Worm (Caenorhabditis elegans) whole organism, young adult: Measurements from ENCODE around the gene htrl-1.

Source experiments
- B0035.1 ChIP-seq: sonication (generic microtip); optimal IDR thresholded peaks from 2 replicates; lab custom pipeline; 2016; ENCODE audit warnings: missing genetic modification characterization, mild to moderate bottlenecking, missing compliant biosample characterization, missing genotype, missing genetic modification reagents
- F22D6.2 ChIP-seq: sonication (generic microtip); optimal IDR thresholded peaks from 2 replicates; lab custom pipeline; 2016; ENCODE audit warnings: mild to moderate bottlenecking, missing genetic modification characterization, missing compliant biosample characterization
- F52B5.7 ChIP-seq: sonication (generic microtip); optimal IDR thresholded peaks from 2 replicates; lab custom pipeline; 2016; ENCODE audit warnings: mild to moderate bottlenecking, missing genetic modification characterization, missing compliant biosample characterization
- F55B11.4 ChIP-seq: sonication (generic microtip); optimal IDR thresholded peaks from 2 replicates; lab custom pipeline; 2016; ENCODE audit warnings: missing compliant biosample characterization, missing genetic modification characterization, borderline replicate concordance; ENCODE audit not compliant: insufficient read depth
- Y53F4B.3 ChIP-seq: fragments of 200-800 bp; sonication (Bioruptor generic); IDR thresholded peaks from 2 replicates; pipeline ENCODE4 v1.3.6; 2022; ENCODE audit warnings: missing genetic modification reagents, missing genetic modification characterization, missing compliant biosample characterization
- Y53G8AR.9 ChIP-seq: fragments of 200-800 bp; sonication (Bioruptor generic); conservative IDR thresholded peaks from 2 replicates; pipeline ENCODE4 v1.3.6; 2022; ENCODE audit warnings: missing genetic modification reagents, missing genetic modification characterization, missing compliant biosample characterization
- Y56A3A.18 ChIP-seq: fragments of 200-800 bp; sonication (Bioruptor generic); IDR thresholded peaks from 2 replicates; pipeline ENCODE4 v1.3.6; 2022; ENCODE audit warnings: missing genetic modification reagents, missing genetic modification characterization, missing compliant biosample characterization
- ZK185.1 ChIP-seq: sonication (generic microtip); optimal IDR thresholded peaks from 2 replicates; lab custom pipeline; 2016; ENCODE audit warnings: mild to moderate bottlenecking, missing genetic modification characterization, missing compliant biosample characterization; ENCODE audit not compliant: poor library complexity, severe bottlenecking
- attf-3 ChIP-seq: fragments of 200-800 bp; sonication (Bioruptor generic); conservative IDR thresholded peaks from 2 replicates; pipeline ENCODE4 v1.3.6; 2022; ENCODE audit warnings: missing genetic modification reagents, missing genetic modification characterization, missing compliant biosample characterization
- ccch-3 ChIP-seq: fragments of 200-800 bp; sonication (Bioruptor generic); optimal IDR thresholded peaks from 2 replicates; lab custom pipeline; 2018; ENCODE audit warnings: mild to moderate bottlenecking, missing genetic modification characterization, missing compliant biosample characterization
- cebp-1 ChIP-seq, 2 experiments: fragments of 200-800 bp in 1 of 2; sonication (Bioruptor generic) in 1 of 2; sonication (generic microtip) in 1 of 2; IDR thresholded peaks in 1 of 2; optimal IDR thresholded peaks in 1 of 2; 2 replicates each; pipeline versions ENCODE4 v1.3.6 to Lab custom; 2017 to 2022; ENCODE audit warnings: missing compliant biosample characterization in 2 of 2, missing genetic modification characterization in 2 of 2, mild to moderate bottlenecking in 1 of 2, missing genetic modification reagents in 1 of 2, moderate library complexity in 1 of 2
- cebp-2 ChIP-seq: fragments of 200-800 bp; sonication (Bioruptor generic); IDR thresholded peaks from 2 replicates; pipeline ENCODE4 v1.3.6; 2022; ENCODE audit warnings: missing genetic modification characterization, missing compliant biosample characterization
- ceh-100 ChIP-seq: fragments of 200-800 bp; sonication (Bioruptor generic); IDR thresholded peaks from 2 replicates; pipeline ENCODE4 v1.3.6; 2022; ENCODE audit warnings: missing genetic modification reagents, missing genetic modification characterization, missing compliant biosample characterization
- ceh-40 ChIP-seq: fragments of 200-800 bp; sonication (Bioruptor generic); IDR thresholded peaks from 2 replicates; pipeline ENCODE4 v1.3.6; 2022; ENCODE audit warnings: missing genetic modification characterization, missing compliant biosample characterization
- ceh-79 ChIP-seq: sonication (generic microtip); optimal IDR thresholded peaks from 2 replicates; lab custom pipeline; 2017; ENCODE audit warnings: mild to moderate bottlenecking, missing genetic modification characterization, missing compliant biosample characterization
- ceh-91 ChIP-seq: fragments of 200-800 bp; sonication (Bioruptor generic); IDR thresholded peaks from 2 replicates; pipeline ENCODE4 v1.3.6; 2022; ENCODE audit warnings: missing genetic modification reagents, missing genetic modification characterization, missing compliant biosample characterization
- dpl-1 ChIP-seq: fragments of 150-350 bp; optimal IDR thresholded peaks from 2 replicates; lab custom pipeline; 2014; ENCODE audit warnings: missing biosample characterization, missing genetic modification reagents, missing genetic modification characterization
- egl-18 ChIP-seq: fragments of 200-800 bp; sonication (Bioruptor generic); IDR thresholded peaks from 2 replicates; pipeline ENCODE4 v1.3.6; 2022; ENCODE audit warnings: missing genetic modification reagents, missing genetic modification characterization, missing compliant biosample characterization
- egl-44 ChIP-seq: fragments of 200-800 bp; sonication (Bioruptor generic); IDR thresholded peaks from 2 replicates; pipeline ENCODE4 v1.3.6; 2022; ENCODE audit warnings: missing genetic modification reagents, missing genetic modification characterization, missing compliant biosample characterization
- ekl-4 ChIP-seq: fragments of 200-800 bp; sonication (Bioruptor generic); IDR thresholded peaks from 2 replicates; pipeline ENCODE4 v1.3.6; 2022; ENCODE audit warnings: missing genetic modification reagents, missing genetic modification characterization, missing compliant biosample characterization
- ets-4 ChIP-seq: fragments of 200-800 bp; sonication (Bioruptor generic); optimal IDR thresholded peaks from 2 replicates; lab custom pipeline; 2018; ENCODE audit warnings: mild to moderate bottlenecking, missing genetic modification characterization, missing compliant biosample characterization
- fkh-3 ChIP-seq: sonication (generic microtip); optimal IDR thresholded peaks from 2 replicates; lab custom pipeline; 2016; ENCODE audit warnings: mild to moderate bottlenecking, missing genetic modification characterization, missing compliant biosample characterization
- him-1 ChIP-seq: sonication (generic microtip); optimal IDR thresholded peaks from 2 replicates; lab custom pipeline; 2016; ENCODE audit warnings: missing genotype, missing genetic modification reagents, missing genetic modification characterization, missing compliant biosample characterization
- hlh-26 ChIP-seq: fragments of 200-800 bp; sonication (Bioruptor generic); conservative IDR thresholded peaks from 2 replicates; pipeline ENCODE4 v1.3.6; 2022; ENCODE audit warnings: missing genetic modification reagents, missing genetic modification characterization, missing compliant biosample characterization
- hsf-1 ChIP-seq: fragments of 200-800 bp; sonication (Bioruptor generic); IDR thresholded peaks from 2 replicates; pipeline ENCODE4 v1.3.6; 2022; ENCODE audit warnings: missing genetic modification reagents, missing genetic modification characterization, missing compliant biosample characterization
- let-526 ChIP-seq: fragments of 200-800 bp; sonication (Bioruptor generic); IDR thresholded peaks from 2 replicates; pipeline ENCODE4 v1.3.6; 2022; ENCODE audit warnings: missing genetic modification reagents, missing genetic modification characterization, missing compliant biosample characterization
- let-607 ChIP-seq, 2 experiments: fragments of 200-800 bp in 1 of 2; sonication (Bioruptor generic) in 1 of 2; sonication (generic microtip) in 1 of 2; optimal IDR thresholded peaks; 2 replicates each; lab custom pipeline; 2016 to 2018; ENCODE audit warnings: mild to moderate bottlenecking in 2 of 2, missing compliant biosample characterization in 2 of 2, missing genetic modification characterization in 2 of 2, moderate library complexity in 2 of 2, missing genotype in 1 of 2
- lin-26 ChIP-seq: fragments of 200-800 bp; sonication (Bioruptor generic); IDR thresholded peaks from 2 replicates; pipeline ENCODE4 v1.3.6; 2022; ENCODE audit warnings: missing genetic modification reagents, missing genetic modification characterization, missing compliant biosample characterization
- lin-54 ChIP-seq: fragments of 200-800 bp; sonication (Bioruptor generic); optimal IDR thresholded peaks from 2 replicates; lab custom pipeline; 2018; ENCODE audit warnings: mild to moderate bottlenecking, missing genetic modification characterization, missing compliant biosample characterization
- lsl-1 ChIP-seq: fragments of 200-800 bp; sonication (Bioruptor generic); optimal IDR thresholded peaks from 2 replicates; lab custom pipeline; 2018; ENCODE audit warnings: mild to moderate bottlenecking, missing genetic modification characterization, moderate library complexity, missing compliant biosample characterization
- nfya-1 ChIP-seq: sonication (generic microtip); optimal IDR thresholded peaks from 2 replicates; lab custom pipeline; 2017; ENCODE audit warnings: antibody characterized with exemption, missing compliant biosample characterization, missing genetic modification characterization, borderline replicate concordance; ENCODE audit not compliant: insufficient read depth
- nfyb-1 ChIP-seq: fragments of 200-800 bp; sonication (Bioruptor generic); IDR thresholded peaks from 2 replicates; pipeline ENCODE4 v1.3.6; 2022; ENCODE audit warnings: missing genetic modification reagents, missing genetic modification characterization, missing compliant biosample characterization
- nhr-120 ChIP-seq: fragments of 200-800 bp; sonication (Bioruptor generic); IDR thresholded peaks from 2 replicates; pipeline ENCODE4 v1.3.6; 2022; ENCODE audit warnings: missing genetic modification characterization, missing compliant biosample characterization
- nhr-179 ChIP-seq: sonication (generic microtip); optimal IDR thresholded peaks from 2 replicates; lab custom pipeline; 2016; ENCODE audit warnings: mild to moderate bottlenecking, missing genetic modification characterization, missing compliant biosample characterization
- nhr-80 ChIP-seq: sonication (generic microtip); optimal IDR thresholded peaks from 2 replicates; lab custom pipeline; 2016; ENCODE audit warnings: missing genetic modification characterization, missing compliant biosample characterization
- nhr-90 ChIP-seq: sonication (generic microtip); optimal IDR thresholded peaks from 2 replicates; lab custom pipeline; 2016; ENCODE audit warnings: missing genotype, mild to moderate bottlenecking, missing genetic modification characterization, missing compliant biosample characterization
- pbrm-1 ChIP-seq: fragments of 200-800 bp; sonication (Bioruptor generic); IDR thresholded peaks from 2 replicates; pipeline ENCODE4 v1.3.6; 2022; ENCODE audit warnings: missing genetic modification reagents, missing genetic modification characterization, missing compliant biosample characterization
- sdz-38 ChIP-seq: sonication (generic microtip); optimal IDR thresholded peaks from 2 replicates; lab custom pipeline; 2016; ENCODE audit warnings: missing genotype, missing genetic modification characterization, missing compliant biosample characterization
- snpc-4 ChIP-seq, 5 experiments: fragments of 150-350 bp in 1 of 5; sonication (generic microtip) in 4 of 5; optimal IDR thresholded peaks; 2 replicates each; lab custom pipeline; 2014 to 2018; ENCODE audit warnings: missing genetic modification characterization in 5 of 5, missing biosample characterization in 3 of 5, antibody characterized with exemption in 2 of 5, mild to moderate bottlenecking in 2 of 5, missing compliant biosample characterization in 2 of 5, missing genotype in 2 of 5, moderate library complexity in 2 of 5, missing genetic modification reagents in 1 of 5
- unc-62 ChIP-seq: fragments of 150-350 bp; optimal IDR thresholded peaks from 2 replicates; lab custom pipeline; 2014; ENCODE audit warnings: missing biosample characterization, missing genetic modification reagents, missing genetic modification characterization
- zfh-2 ChIP-seq: fragments of 200-800 bp; sonication (Bioruptor generic); conservative IDR thresholded peaks from 2 replicates; pipeline ENCODE4 v1.3.6; 2022; ENCODE audit warnings: missing genetic modification reagents, missing genetic modification characterization, missing compliant biosample characterization
- zim-3 ChIP-seq: sonication (generic microtip); optimal IDR thresholded peaks from 2 replicates; lab custom pipeline; 2017; ENCODE audit warnings: mild to moderate bottlenecking, missing genetic modification characterization, moderate library complexity, missing compliant biosample characterization
- ztf-22 ChIP-seq: fragments of 200-800 bp; sonication (Bioruptor generic); optimal IDR thresholded peaks from 2 replicates; lab custom pipeline; 2018; ENCODE audit warnings: mild to moderate bottlenecking, missing genetic modification characterization, moderate library complexity, missing compliant biosample characterization
- ztf-28 ChIP-seq: fragments of 200-800 bp; sonication (Bioruptor generic); IDR thresholded peaks from 2 replicates; pipeline ENCODE4 v1.3.6; 2022; ENCODE audit warnings: missing genetic modification reagents, missing genetic modification characterization, missing compliant biosample characterization

htrl-1 gene

ce11 chrV:11534495-11535189, 38.5 kb upstream of the htrl-1 start (continued):
- TF ChIP-seq hsf-1 (GFP tag; lab: Robert Waterston, UW) (no peak), hlh-26 (GFP tag; lab: Robert Waterston, UW) (no peak), cebp-2 (no peak), let-607 (tag; optimal IDR thresholded peaks at IDR 0.05; lab: Kevin White, UChicago) (no peak), Y56A3A.18 (no peak), ceh-100 (GFP tag; lab: Robert Waterston, UW) (no peak), Y53F4B.3 (GFP tag; lab: Robert Waterston, UW) (no peak), F52B5.7 (tag; lab: Kevin White, UChicago) (no peak), pbrm-1 (GFP tag; lab: Robert Waterston, UW) (no peak), nfya-1 (tag; lab: Kevin White, UChicago) (no peak), cebp-1 (GFP tag; IDR thresholded peaks at IDR 0.05; lab: Robert Waterston, UW) (no peak), cebp-1 (tag; optimal IDR thresholded peaks at IDR 0.05; lab: Kevin White, UChicago) (peak; percentile 33), sdz-38 (tag; lab: Kevin White, UChicago) (no peak), F22D6.2 (tag; lab: Kevin White, UChicago) (no peak), dpl-1 (GFP tag; lab: Kevin White, UChicago) (no peak), unc-62 (GFP tag; lab: Kevin White, UChicago) (no peak), attf-3 (GFP tag; lab: Robert Waterston, UW) (no peak), nhr-120 (no peak), F55B11.4 (tag; lab: Kevin White, UChicago) (no peak), egl-44 (GFP tag; lab: Robert Waterston, UW) (no peak), him-1 (no peak), nhr-90 (tag; lab: Kevin White, UChicago) (no peak), ceh-79 (tag; lab: Kevin White, UChicago) (no peak), ztf-28 (GFP tag; lab: Robert Waterston, UW) (no peak), ceh-91 (no peak), ets-4 (GFP tag; lab: Kevin White, UChicago) (peak; percentile 30), lin-26 (GFP tag; lab: Robert Waterston, UW) (no peak), nhr-80 (peak; percentile 85), nfyb-1 (no peak), lsl-1 (GFP tag; lab: Kevin White, UChicago) (no peak), zim-3 (tag; lab: Kevin White, UChicago) (no peak)

- 0 out of 2 replicates have a peak, but pooled peaks have one; percentile 14 for TF ChIP-seq Y53G8AR.9 (GFP tag; lab: Robert Waterston, UW)
- no peak for TF ChIP-seq F52B5.7 (tag; lab: Kevin White, UChicago)
- TF ChIP-seq pbrm-1 (GFP tag; lab: Robert Waterston, UW): peak; percentile 0; the same call in 1 of the 2 replicates
- TF ChIP-seq nhr-179 (tag; lab: Kevin White, UChicago): no peak
- no peak for TF ChIP-seq ztf-22
- no peak for TF ChIP-seq egl-44 (GFP tag; lab: Robert Waterston, UW)
- TF ChIP-seq egl-18 (GFP tag; lab: Robert Waterston, UW): no peak
- no peak for TF ChIP-seq snpc-4 (GFP tag; optimal IDR thresholded peaks at IDR 0.05; lab: Kevin White, UChicago)
- TF ChIP-seq snpc-4 (tag; optimal IDR thresholded peaks at IDR 0.05; lab: Kevin White, UChicago): no peak
- 0 out of 2 replicates have a peak, but pooled peaks have one; percentile 53 for TF ChIP-seq let-526
- TF ChIP-seq ekl-4 (GFP tag; lab: Robert Waterston, UW): peak; percentile 29; the same call in 1 of the 2 replicates
- no peak for TF ChIP-seq lin-54 (GFP tag; lab: Kevin White, UChicago)
- peak; percentile 11 for TF ChIP-seq ZK185.1 (tag; lab: Kevin White, UChicago)
- TF ChIP-seq zfh-2: no peak
- TF ChIP-seq nhr-120: no peak
- TF ChIP-seq fkh-3 (tag; lab: Kevin White, UChicago): no peak
- no peak for TF ChIP-seq ccch-3 (GFP tag; lab: Kevin White, UChicago)
- TF ChIP-seq cebp-2: no peak
- no peak for TF ChIP-seq B0035.1 (tag; lab: Kevin White, UChicago)
- no peak for TF ChIP-seq nhr-90 (tag; lab: Kevin White, UChicago)
- TF ChIP-seq ceh-40 (GFP tag; lab: Robert Waterston, UW): no peak
Observed at ce11 chrV:11533365-11533949, 37.3 kb upstream of the htrl-1 start.
